Fruit fly (Drosophila melanogaster): ENCODE measurements around the gene ncd.

Gene ncd

DNA sequence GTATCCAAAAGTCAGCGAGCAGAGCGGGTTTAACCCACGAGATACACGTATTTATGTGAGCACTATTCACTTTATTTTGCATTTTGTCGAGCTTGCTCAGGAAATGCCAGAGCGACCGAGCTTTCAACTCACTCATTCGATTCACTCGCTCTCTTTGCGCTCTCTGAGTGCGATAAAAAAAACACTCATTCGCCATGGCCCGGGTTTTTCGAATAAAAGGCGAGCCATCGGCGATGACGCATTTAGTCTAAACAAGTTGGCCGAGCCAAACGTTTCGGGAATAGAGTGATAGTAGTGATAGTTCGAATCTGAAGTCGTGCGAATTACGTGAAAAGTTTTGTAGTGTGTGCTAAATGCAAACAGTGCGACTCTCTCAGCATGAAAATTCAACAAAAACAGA is 24.6 kb downstream of the ncd start (continued):
- peak; percentile 71 for TF ChIP-seq caup (GFP tag; optimal IDR thresholded peaks at IDR 0.05; ENCODE audit: severe bottlenecking)
- TF ChIP-seq ap (GFP tag; IDR thresholded peaks at IDR 0.05) = no peak
- no peak for TF ChIP-seq kni (GFP tag; optimal IDR thresholded peaks at IDR 0.05)
- TF ChIP-seq ash1 (GFP tag; optimal IDR thresholded peaks at IDR 0.05) = peak; percentile 59
- no peak for TF ChIP-seq CG17912 (GFP tag; optimal IDR thresholded peaks at IDR 0.05)
- TF ChIP-seq onecut (GFP tag; IDR thresholded peaks at IDR 0.05) = no peak
- peak; percentile 18 for TF ChIP-seq Antp (GFP tag; optimal IDR thresholded peaks at IDR 0.05)
- TF ChIP-seq CG10267 (tag; optimal IDR thresholded peaks at IDR 0.05) = no peak
- TF ChIP-seq Abd-B (GFP tag; optimal IDR thresholded peaks at IDR 0.05) = no peak
- TF ChIP-seq CG4360 (GFP tag; IDR thresholded peaks at IDR 0.05) = no peak
- TF ChIP-seq ERR (GFP tag; optimal IDR thresholded peaks at IDR 0.05) = peak; percentile 16
- TF ChIP-seq CG17568 (GFP tag; optimal IDR thresholded peaks at IDR 0.05) = no peak
- TF ChIP-seq Stat92E (GFP tag; optimal IDR thresholded peaks at IDR 0.05) = no peak
- no peak for TF ChIP-seq CG11696 (GFP tag; IDR thresholded peaks at IDR 0.05)
- peak; percentile 82 for TF ChIP-seq CG15514 (GFP tag; optimal IDR thresholded peaks at IDR 0.05)
- peak; percentile 42 for TF ChIP-seq sens (GFP tag)
- peak; percentile 66 for TF ChIP-seq sqz (GFP tag; optimal IDR thresholded peaks at IDR 0.05)
- TF ChIP-seq abd-A (tag; optimal IDR thresholded peaks at IDR 0.05) = peak; percentile 69
- no peak for TF ChIP-seq NK7.1 (GFP tag; optimal IDR thresholded peaks at IDR 0.05)
- no peak for TF ChIP-seq CG1024 (GFP tag; IDR thresholded peaks at IDR 0.05)
- no peak for TF ChIP-seq Optix (GFP tag; IDR thresholded peaks at IDR 0.05)
- TF ChIP-seq Taf1 (GFP tag; IDR thresholded peaks at IDR 0.05) = no peak
- peak; percentile 22 for TF ChIP-seq tap (tag; optimal IDR thresholded peaks at IDR 0.05)
- TF ChIP-seq jumu (GFP tag; optimal IDR thresholded peaks at IDR 0.05) = no peak
- TF ChIP-seq slp2 (GFP tag; optimal IDR thresholded peaks at IDR 0.05) = no peak
- 0 out of 2 replicates have a peak, but pooled peaks have one; percentile 30 for TF ChIP-seq vvl (GFP tag; IDR thresholded peaks at IDR 0.05)
- no peak for TF ChIP-seq CG17829 (tag; optimal IDR thresholded peaks at IDR 0.05)
- TF ChIP-seq Atf3 (GFP tag; optimal IDR thresholded peaks at IDR 0.05) = peak; percentile 55
- TF ChIP-seq Eip74EF (GFP tag; optimal IDR thresholded peaks at IDR 0.05) = no peak
- TF ChIP-seq tin (GFP tag; optimal IDR thresholded peaks at IDR 0.05) = no peak
- no peak for TF ChIP-seq nerfin-2 (GFP tag; IDR thresholded peaks at IDR 0.05; ENCODE audit: partially characterized antibody)
- TF ChIP-seq otp (GFP tag; IDR thresholded peaks at IDR 0.05) = no peak; the same call in 2 of the 3 replicates
- peak; percentile 46; the same call in 1 of the 2 replicates for TF ChIP-seq sob (GFP tag; IDR thresholded peaks at IDR 0.05)
- no peak for TF ChIP-seq Dbx (GFP tag; IDR thresholded peaks at IDR 0.05)
- no peak for TF ChIP-seq CG7928 (GFP tag; optimal IDR thresholded peaks at IDR 0.05)
- peak; percentile 22 for TF ChIP-seq CG10543 (GFP tag; optimal IDR thresholded peaks at IDR 0.05)
- TF ChIP-seq sens-2 (GFP tag; IDR thresholded peaks at IDR 0.05) = no peak
- peak; percentile 24 for TF ChIP-seq her (GFP tag; optimal IDR thresholded peaks at IDR 0.05)
- no peak for TF ChIP-seq da (GFP tag; optimal IDR thresholded peaks at IDR 0.05)
- TF ChIP-seq CG1529 (GFP tag; optimal IDR thresholded peaks at IDR 0.05) = no peak
- TF ChIP-seq Rx (GFP tag; IDR thresholded peaks at IDR 0.05) = no peak
- TF ChIP-seq en (GFP tag; optimal IDR thresholded peaks at IDR 0.05) = no peak
- no peak for TF ChIP-seq E2f2 (GFP tag; IDR thresholded peaks at IDR 0.05)
- TF ChIP-seq CG12391 (tag; optimal IDR thresholded peaks at IDR 0.05) = no peak
- no peak for TF ChIP-seq CG15269 (tag; optimal IDR thresholded peaks at IDR 0.05)
- TF ChIP-seq CG31388 (GFP tag; optimal IDR thresholded peaks at IDR 0.05) = no peak
- TF ChIP-seq CG11398 (GFP tag; optimal IDR thresholded peaks at IDR 0.05) = no peak
- TF ChIP-seq gt (GFP tag; IDR thresholded peaks at IDR 0.05) = no peak
- TF ChIP-seq gce (GFP tag; IDR thresholded peaks at IDR 0.05) = 0 out of 3 replicates have a peak, but pooled peaks have one; percentile 48
- no peak for TF ChIP-seq prd (optimal IDR thresholded peaks at IDR 0.05)
- no peak for TF ChIP-seq prd (GFP tag; IDR thresholded peaks at IDR 0.05)
- TF ChIP-seq C15 (GFP tag; IDR thresholded peaks at IDR 0.05) = no peak

Data from whole organism, embryonic.